Fruit fly (Drosophila melanogaster) whole organism, embryonic: ENCODE data around the gene Hayan.

Source experiments
- BtbVII ChIP-seq: fragments of 200-800 bp; sonication (Bioruptor generic); optimal IDR thresholded peaks from 3 replicates; lab custom pipeline; 2017; ENCODE audit warnings: missing biosample characterization, mild to moderate bottlenecking, missing genetic modification characterization
- CG10209 ChIP-seq: fragments of 200-800 bp; sonication (Bioruptor generic); optimal IDR thresholded peaks from 3 replicates; lab custom pipeline; 2017; ENCODE audit warnings: missing biosample characterization, mild to moderate bottlenecking, missing genetic modification characterization, missing genetic modification reagents
- CG10979 ChIP-seq: fragments of 200-800 bp; sonication (Bioruptor generic); optimal IDR thresholded peaks from 2 replicates; lab custom pipeline; 2018; ENCODE audit warnings: missing biosample characterization, mild to moderate bottlenecking, missing genetic modification characterization, moderate library complexity
- CG12942 ChIP-seq: fragments of 200-800 bp; sonication (Bioruptor generic); optimal IDR thresholded peaks from 3 replicates; lab custom pipeline; 2016; ENCODE audit warnings: missing biosample characterization, missing genetic modification characterization
- CG13775 ChIP-seq: fragments of 200-800 bp; sonication (Bioruptor generic); optimal IDR thresholded peaks from 3 replicates; lab custom pipeline; 2017; ENCODE audit warnings: missing biosample characterization, mild to moderate bottlenecking, missing genetic modification characterization
- CG14441 ChIP-seq: fragments of 200-800 bp; sonication (Bioruptor generic); IDR thresholded peaks from 2 replicates; pipeline ENCODE4 v1.3.6; 2022; ENCODE audit warnings: missing biosample characterization, missing genetic modification characterization
- CG1647 ChIP-seq: fragments of 200-800 bp; sonication (Bioruptor generic); optimal IDR thresholded peaks from 3 replicates; lab custom pipeline; 2016; ENCODE audit warnings: missing biosample characterization, missing genetic modification characterization
- CG2678 ChIP-seq: fragments of 200-800 bp; sonication (Bioruptor generic); optimal IDR thresholded peaks from 3 replicates; lab custom pipeline; 2019; ENCODE audit warnings: missing biosample characterization, mild to moderate bottlenecking, missing genetic modification characterization, moderate library complexity
- CG3407 ChIP-seq: fragments of 200-800 bp; sonication (Bioruptor generic); optimal IDR thresholded peaks from 2 replicates; lab custom pipeline; 2018; ENCODE audit warnings: missing biosample characterization, mild to moderate bottlenecking, missing genetic modification characterization
- CG34422 ChIP-seq: fragments of 200-800 bp; sonication (Bioruptor generic); IDR thresholded peaks from 3 replicates; pipeline ENCODE4 v1.3.6; 2022; ENCODE audit warnings: missing biosample characterization, missing genetic modification characterization
- CG3838 ChIP-seq: fragments of 200-800 bp; sonication (Bioruptor generic); optimal IDR thresholded peaks from 3 replicates; lab custom pipeline; 2016; ENCODE audit warnings: missing biosample characterization, missing genetic modification characterization
- CG3847 ChIP-seq: fragments of 200-800 bp; sonication (Bioruptor generic); IDR thresholded peaks from 2 replicates; pipeline ENCODE4 v1.3.6; 2022; ENCODE audit warnings: missing biosample characterization, missing genetic modification characterization
- CG42726 ChIP-seq: fragments of 200-800 bp; sonication (Bioruptor generic); IDR thresholded peaks from 2 replicates; pipeline ENCODE4 v1.3.6; 2022; ENCODE audit warnings: missing biosample characterization, missing genetic modification characterization; ENCODE audit not compliant: partially characterized antibody
- CG7271 ChIP-seq: fragments of 200-800 bp; sonication (Bioruptor generic); optimal IDR thresholded peaks from 2 replicates; lab custom pipeline; 2018; ENCODE audit warnings: missing biosample characterization, mild to moderate bottlenecking, missing genetic modification characterization, moderate library complexity
- CG7928 ChIP-seq: fragments of 200-800 bp; sonication (Bioruptor generic); optimal IDR thresholded peaks from 2 replicates; lab custom pipeline; 2017; ENCODE audit warnings: missing biosample characterization, mild to moderate bottlenecking, missing genetic modification characterization
- CG7963 ChIP-seq: fragments of 200-800 bp; sonication (Bioruptor generic); IDR thresholded peaks from 3 replicates; pipeline ENCODE4 v1.3.6; 2022; ENCODE audit warnings: missing biosample characterization, missing genetic modification characterization; ENCODE audit not compliant: partially characterized antibody
- CG9437 ChIP-seq: fragments of 200-800 bp; sonication (Bioruptor generic); optimal IDR thresholded peaks from 2 replicates; lab custom pipeline; 2018; ENCODE audit warnings: missing biosample characterization, mild to moderate bottlenecking, missing genetic modification characterization
- CG9727 ChIP-seq: fragments of 200-800 bp; sonication (Bioruptor generic); optimal IDR thresholded peaks from 3 replicates; lab custom pipeline; 2017; ENCODE audit warnings: missing biosample characterization, mild to moderate bottlenecking, missing genetic modification characterization
- CG9932 ChIP-seq: fragments of 200-800 bp; sonication (Bioruptor generic); IDR thresholded peaks from 2 replicates; pipeline ENCODE4 v1.3.6; 2022; ENCODE audit warnings: missing biosample characterization, missing genetic modification characterization
- CTCF ChIP-seq: fragments of 200-800 bp; sonication (Bioruptor generic); optimal IDR thresholded peaks from 2 replicates; lab custom pipeline; 2017; ENCODE audit warnings: missing biosample characterization, mild to moderate bottlenecking, missing genetic modification characterization, moderate library complexity
- Chrac-16 ChIP-seq: fragments of 200-800 bp; sonication (Bioruptor generic); optimal IDR thresholded peaks from 3 replicates; lab custom pipeline; 2016; ENCODE audit warnings: missing biosample characterization, missing genetic modification characterization
- CoRest ChIP-seq: fragments of 200-800 bp; sonication (Bioruptor generic); optimal IDR thresholded peaks from 3 replicates; lab custom pipeline; 2018; ENCODE audit warnings: missing biosample characterization, mild to moderate bottlenecking, missing genetic modification characterization, moderate library complexity
- E2f2 ChIP-seq: fragments of 200-800 bp; sonication (Bioruptor generic); IDR thresholded peaks from 2 replicates; pipeline ENCODE4 v1.3.6; 2022; ENCODE audit warnings: missing biosample characterization, missing genetic modification characterization
- Eip74EF ChIP-seq, 2 experiments: fragments of 200-800 bp in 1 of 2; fragments of >200 bp in 1 of 2; sonication (Bioruptor generic) in 1 of 2; optimal IDR thresholded peaks; 2 replicates each; lab custom pipeline; 2017 to 2019; ENCODE audit warnings: missing biosample characterization in 2 of 2, missing genetic modification characterization in 2 of 2, mild to moderate bottlenecking in 1 of 2, moderate library complexity in 1 of 2
- Hey ChIP-seq: fragments of 200-800 bp; sonication (Bioruptor generic); optimal IDR thresholded peaks from 3 replicates; lab custom pipeline; 2018; ENCODE audit warnings: missing biosample characterization, mild to moderate bottlenecking, missing genetic modification characterization
- HmgD ChIP-seq: fragments of 200-800 bp; sonication (Bioruptor generic); optimal IDR thresholded peaks from 3 replicates; lab custom pipeline; 2016; ENCODE audit warnings: missing biosample characterization, missing genetic modification characterization
- Hr78 ChIP-seq, 2 experiments: fragments of 200-800 bp in 1 of 2; fragments of >200 bp in 1 of 2; sonication (Bioruptor generic) in 1 of 2; optimal IDR thresholded peaks; 2 replicates each; lab custom pipeline; 2017 to 2019; ENCODE audit warnings: missing biosample characterization in 2 of 2, missing genetic modification characterization in 2 of 2, mild to moderate bottlenecking in 1 of 2, moderate library complexity in 1 of 2
- Jarid2 ChIP-seq: fragments of 200-800 bp; sonication (Bioruptor generic); optimal IDR thresholded peaks from 3 replicates; lab custom pipeline; 2017; ENCODE audit warnings: mild to moderate bottlenecking, missing biosample characterization, missing genetic modification reagents, missing genetic modification characterization
- Med ChIP-seq: fragments of 200-800 bp; sonication (Bioruptor generic); peaks from one replicate; lab custom pipeline; 2016; ENCODE audit warnings: missing biosample characterization, missing genetic modification characterization, mild to moderate bottlenecking, inconsistent platforms, moderate library complexity
- NC2β ChIP-seq: fragments of 200-800 bp; sonication (Bioruptor generic); optimal IDR thresholded peaks from 2 replicates; lab custom pipeline; 2016; ENCODE audit warnings: missing biosample characterization, missing genetic modification characterization
- Neu2 ChIP-seq: fragments of 200-800 bp; sonication (Bioruptor generic); optimal IDR thresholded peaks from 3 replicates; lab custom pipeline; 2016; ENCODE audit warnings: missing biosample characterization, missing genetic modification characterization, borderline replicate concordance
- Nf-YC ChIP-seq: fragments of 200-800 bp; optimal IDR thresholded peaks from 3 replicates; lab custom pipeline; 2019; ENCODE audit warnings: missing biosample characterization, mild to moderate bottlenecking, missing genetic modification characterization, moderate library complexity
- Ravus ChIP-seq: fragments of 200-800 bp; sonication (Bioruptor generic); IDR thresholded peaks from 2 replicates; pipeline ENCODE4 v1.3.6; 2022; ENCODE audit warnings: missing biosample characterization, missing genetic modification characterization
- Scr ChIP-seq: fragments of 200-800 bp; sonication (Bioruptor generic); IDR thresholded peaks from 2 replicates; pipeline ENCODE4 v1.3.6; 2022; ENCODE audit warnings: missing biosample characterization, missing genetic modification characterization; ENCODE audit not compliant: partially characterized antibody
- ara ChIP-seq: fragments of 200-800 bp; sonication (Bioruptor generic); IDR thresholded peaks from 2 replicates; pipeline ENCODE4 v1.3.6; 2022; ENCODE audit warnings: missing biosample characterization, missing genetic modification characterization
- bcd ChIP-seq: fragments of 200-800 bp; sonication (Bioruptor generic); optimal IDR thresholded peaks from 2 replicates; lab custom pipeline; 2017; ENCODE audit warnings: missing biosample characterization, mild to moderate bottlenecking, missing genetic modification characterization
- ci ChIP-seq: fragments of 200-800 bp; sonication (Bioruptor generic); IDR thresholded peaks from 3 replicates; pipeline ENCODE4 v1.3.6; 2022; ENCODE audit warnings: missing biosample characterization, missing genetic modification characterization
- dimm ChIP-seq: fragments of 200-800 bp; sonication (Bioruptor generic); IDR thresholded peaks from 2 replicates; pipeline ENCODE4 v1.3.6; 2022; ENCODE audit warnings: missing biosample characterization, missing genetic modification characterization
- ems ChIP-seq: fragments of 200-800 bp; sonication (Bioruptor generic); optimal IDR thresholded peaks from 3 replicates; lab custom pipeline; 2016; ENCODE audit warnings: missing biosample characterization, missing genetic modification characterization
- en ChIP-seq: fragments of 200-800 bp; sonication (Bioruptor generic); optimal IDR thresholded peaks from 2 replicates; lab custom pipeline; 2016; ENCODE audit warnings: missing biosample characterization, missing genetic modification characterization
- ftz-f1 ChIP-seq: fragments of 200-800 bp; sonication (Bioruptor generic); optimal IDR thresholded peaks from 2 replicates; lab custom pipeline; 2016; ENCODE audit warnings: missing biosample characterization, missing genetic modification characterization
- hbn ChIP-seq: fragments of 200-800 bp; sonication (Bioruptor generic); IDR thresholded peaks from 2 replicates; pipeline ENCODE4 v1.3.6; 2022; ENCODE audit warnings: missing biosample characterization, missing genetic modification characterization; ENCODE audit not compliant: partially characterized antibody
- pho ChIP-seq: fragments of 200-800 bp; sonication (Bioruptor generic); optimal IDR thresholded peaks from 2 replicates; lab custom pipeline; 2016; ENCODE audit warnings: missing biosample characterization, missing genetic modification characterization
- prd ChIP-seq, 3 experiments: fragments of >200 bp in 2 of 3; fragments of 200-800 bp in 1 of 3; sonication (Bioruptor generic) in 1 of 3; optimal IDR thresholded peaks in 2 of 3; IDR thresholded peaks in 1 of 3; 2 replicates in 2 of 3; 3 replicates in 1 of 3; pipeline versions ENCODE4 v1.3.6 to Lab custom; 2017 to 2022; ENCODE audit warnings: missing biosample characterization in 1 of 3, missing genetic modification characterization in 1 of 3
- pros ChIP-seq: fragments of 200-800 bp; sonication (Bioruptor generic); optimal IDR thresholded peaks from 3 replicates; lab custom pipeline; 2019; ENCODE audit warnings: missing biosample characterization, mild to moderate bottlenecking, missing genetic modification characterization, moderate library complexity
- sd ChIP-seq: fragments of 200-800 bp; sonication (Bioruptor generic); optimal IDR thresholded peaks from 3 replicates; lab custom pipeline; 2018; ENCODE audit warnings: missing biosample characterization, mild to moderate bottlenecking, missing genetic modification characterization, moderate library complexity
- shn ChIP-seq: fragments of 200-800 bp; sonication (Bioruptor generic); optimal IDR thresholded peaks from 3 replicates; lab custom pipeline; 2016; ENCODE audit warnings: missing biosample characterization, missing genetic modification characterization
- sna ChIP-seq: fragments of 200-800 bp; sonication (Bioruptor generic); IDR thresholded peaks from 2 replicates; pipeline ENCODE4 v1.3.6; 2022; ENCODE audit warnings: missing biosample characterization, missing genetic modification characterization; ENCODE audit not compliant: partially characterized antibody
- zen ChIP-seq: fragments of 200-800 bp; sonication (Bioruptor generic); optimal IDR thresholded peaks from 3 replicates; lab custom pipeline; 2018; ENCODE audit warnings: missing biosample characterization, mild to moderate bottlenecking, missing genetic modification characterization, moderate library complexity
- zf30C ChIP-seq: fragments of 200-800 bp; sonication (Bioruptor generic); optimal IDR thresholded peaks from 3 replicates; lab custom pipeline; 2018; ENCODE audit warnings: missing biosample characterization, mild to moderate bottlenecking, missing genetic modification characterization

Hayan gene

DNA sequence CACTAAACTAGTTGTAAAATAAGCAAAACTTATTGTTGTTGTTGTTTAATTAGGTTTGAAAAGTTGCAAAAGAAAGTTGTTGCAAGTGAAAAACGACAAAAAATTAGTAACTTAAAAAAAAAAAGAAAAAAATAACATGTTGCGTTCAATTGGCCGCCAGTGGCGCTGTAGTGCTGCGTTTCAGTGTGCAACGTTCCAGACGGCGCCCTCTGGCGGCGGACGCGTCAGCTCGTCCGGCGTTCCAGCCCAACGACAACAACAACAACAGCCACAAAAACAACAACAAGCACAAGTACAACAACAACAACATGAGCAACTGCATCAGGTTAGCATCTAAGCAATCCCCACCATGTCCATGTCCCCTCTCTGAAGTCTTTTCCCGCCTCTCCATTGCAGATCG lies 33.8 kb upstream of the Hayan start (continued):
- TF ChIP-seq shn (GFP tag; lab: Kevin White, UChicago) (no peak), Eip74EF (GFP tag; optimal IDR thresholded peaks at IDR 0.05; lab: Kevin White, UChicago) (no peak), BtbVII (peak; percentile 16), CG2678 (tag; lab: Kevin White, UChicago) (peak; percentile 8), CoRest (tag; lab: Kevin White, UChicago) (peak; percentile 53), zf30C (GFP tag; lab: Kevin White, UChicago) (no peak), CG3407 (GFP tag; lab: Kevin White, UChicago) (peak; percentile 12), CG10979 (peak; percentile 10), CTCF (GFP tag; lab: Kevin White, UChicago) (peak; percentile 96), Med (GFP tag; lab: Kevin White, UChicago) (peak; percentile 87), HmgD (GFP tag; lab: Kevin White, UChicago) (peak; percentile 43), CG1647 (GFP tag; lab: Kevin White, UChicago) (no peak), Hr78 (GFP tag; optimal IDR thresholded peaks at IDR 0.05; lab: Kevin White, UChicago) (no peak), prd (optimal IDR thresholded peaks at IDR 0.05; lab: Kevin White, UChicago) (no peak), prd (GFP tag; IDR thresholded peaks at IDR 0.05; lab: Robert Waterston, UW) (peak; percentile 58; the same call in 2 of the 3 replicates), hbn (GFP tag; lab: Robert Waterston, UW) (no peak), CG14441 (0 out of 2 replicates have a peak, but pooled peaks have one; percentile 41), CG10209 (no peak), ftz-f1 (GFP tag; lab: Kevin White, UChicago) (no peak), CG7928 (no peak), Scr (GFP tag; lab: Robert Waterston, UW) (no peak), dimm (no peak), Jarid2 (no peak), Neu2 (no peak), bcd (GFP tag; lab: Kevin White, UChicago) (peak; percentile 12), en (GFP tag; lab: Kevin White, UChicago) (no peak), sna (GFP tag; lab: Robert Waterston, UW) (no peak), ara (GFP tag; lab: Robert Waterston, UW) (peak; percentile 30; the same call in 1 of the 2 replicates), pros (GFP tag; lab: Kevin White, UChicago) (no peak), Nf-YC (tag; lab: Kevin White, UChicago) (peak; percentile 10), CG9437 (GFP tag; lab: Kevin White, UChicago) (no peak), CG3847 (GFP tag; lab: Robert Waterston, UW) (no peak), sd (no peak), CG7271 (tag; lab: Kevin White, UChicago) (no peak), CG7963 (GFP tag; lab: Robert Waterston, UW) (no peak), Chrac-16 (GFP tag; lab: Kevin White, UChicago) (peak; percentile 41), CG9727 (GFP tag; lab: Kevin White, UChicago) (peak; percentile 20), E2f2 (GFP tag; lab: Robert Waterston, UW) (peak; percentile 39; the same call in 1 of the 2 replicates), CG13775 (GFP tag; lab: Kevin White, UChicago) (no peak), ems (GFP tag; lab: Kevin White, UChicago) (no peak), pho (no peak), Ravus (GFP tag; lab: Robert Waterston, UW) (no peak), ci (peak; percentile 77), CG9932 (no peak), NC2β (GFP tag; lab: Kevin White, UChicago) (peak; percentile 46), Hey (tag; lab: Kevin White, UChicago) (no peak), CG34422 (GFP tag; lab: Robert Waterston, UW) (0 out of 3 replicates have a peak, but pooled peaks have one; percentile 56), zen (tag; lab: Kevin White, UChicago) (no peak), CG12942 (GFP tag; lab: Kevin White, UChicago) (no peak), CG42726 (peak; percentile 59), CG3838 (GFP tag; lab: Kevin White, UChicago) (no peak)
